Worm (Caenorhabditis elegans) whole organism, mixed stage, embryonic: ENCODE measurements around the gene C15F1.5.
"Not testable (repeated sequence)": the region's sequence is repeated elsewhere in the genome, so short reads cannot be mapped to it uniquely, and the experiment has no call there.

Experiments used
- elt-1 ChIP-seq: sonication (generic microtip); optimal IDR thresholded peaks from 2 replicates; lab custom pipeline; 2017; ENCODE audit warnings: missing genetic modification characterization, mild to moderate bottlenecking, missing compliant biosample characterization, antibody characterized with exemption, moderate library complexity, borderline replicate concordance; ENCODE audit not compliant: insufficient read depth
- elt-3 ChIP-seq: fragments of 150-350 bp; optimal IDR thresholded peaks from 2 replicates; lab custom pipeline; 2014; ENCODE audit warnings: missing biosample characterization, missing genetic modification characterization
- lin-13 ChIP-seq: fragments of 150-350 bp; optimal IDR thresholded peaks from 2 replicates; lab custom pipeline; 2014; ENCODE audit warnings: missing biosample characterization, missing genetic modification characterization
- lin-32 ChIP-seq: fragments of 200-800 bp; sonication (Bioruptor generic); optimal IDR thresholded peaks from 2 replicates; lab custom pipeline; 2018; ENCODE audit warnings: mild to moderate bottlenecking, missing genetic modification characterization, missing compliant biosample characterization
- lsy-2 ChIP-seq: fragments of 150-350 bp; optimal IDR thresholded peaks from 2 replicates; lab custom pipeline; 2014; ENCODE audit warnings: missing biosample characterization, missing genetic modification characterization
- nhr-12 ChIP-seq: fragments of 150-350 bp; optimal IDR thresholded peaks from 2 replicates; lab custom pipeline; 2014; ENCODE audit warnings: missing biosample characterization, missing genetic modification characterization
- nhr-28 ChIP-seq: fragments of 150-350 bp; optimal IDR thresholded peaks from 2 replicates; lab custom pipeline; 2014; ENCODE audit warnings: missing biosample characterization, missing genetic modification characterization
- sptf-1 ChIP-seq: sonication (generic microtip); optimal IDR thresholded peaks from 2 replicates; lab custom pipeline; 2017; ENCODE audit warnings: mild to moderate bottlenecking, missing genetic modification characterization, moderate library complexity, missing compliant biosample characterization
- unc-62 ChIP-seq: fragments of 150-350 bp; optimal IDR thresholded peaks from 2 replicates; lab custom pipeline; 2014; ENCODE audit warnings: missing biosample characterization, missing genetic modification reagents, missing genetic modification characterization

- not testable (repeated sequence) for TF ChIP-seq lin-13 (tag; lab: Kevin White, UChicago); elt-3 (tag; lab: Kevin White, UChicago); unc-62 (GFP tag; lab: Kevin White, UChicago); nhr-12 (tag; lab: Kevin White, UChicago); elt-1 (tag; lab: Kevin White, UChicago); nhr-28 (tag; lab: Kevin White, UChicago); lsy-2 (tag; lab: Kevin White, UChicago); sptf-1 (tag; lab: Kevin White, UChicago); lin-32 (GFP tag; lab: Kevin White, UChicago)
Observed at ce11 chrII:6977732-6978131, 7.3 kb upstream of the C15F1.5 start, which contains the start of gene C15F1.8.
